Worm (Caenorhabditis elegans): Measurements from ENCODE around the gene col-138.

DNA sequence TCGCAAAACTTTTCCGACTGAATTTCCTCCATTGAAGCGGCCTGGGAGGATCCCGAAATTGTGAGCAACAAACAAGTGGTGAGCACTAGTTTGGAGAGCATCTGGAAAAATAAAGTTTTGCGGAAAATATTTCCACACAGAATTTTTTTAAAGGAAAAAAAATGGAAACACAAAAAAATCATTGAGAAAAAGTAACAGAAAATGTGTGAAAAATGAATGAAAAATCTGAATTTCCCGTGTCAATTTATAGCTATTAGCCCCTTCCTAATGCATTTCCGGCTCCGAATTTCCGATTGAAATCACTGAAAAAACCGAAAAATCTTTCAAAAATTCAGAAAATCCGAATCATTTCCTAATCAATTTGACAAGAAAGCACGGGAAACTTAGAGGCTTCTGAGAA, 8.3 kb upstream of the col-138 start, which contains the start of gene flp-17:
- TF ChIP-seq T26A5.8 (tag; optimal IDR thresholded peaks at IDR 0.05): no peak
- TF ChIP-seq ama-1 (optimal IDR thresholded peaks at IDR 0.05): no peak
- TF ChIP-seq ama-1 (GFP tag; optimal IDR thresholded peaks at IDR 0.05): no peak

Measured in whole organism, young adult.